Fruit fly (Drosophila melanogaster) whole organism, wandering third instar larva: ENCODE measurements around the gene Or94b.

Experiments
- CG9705 ChIP-seq: fragments of 200-800 bp; sonication (Bioruptor generic); optimal IDR thresholded peaks from 2 replicates; lab custom pipeline; 2018; ENCODE audit warnings: missing biosample characterization, mild to moderate bottlenecking, missing genetic modification characterization
- Hr83 ChIP-seq: fragments of 200-300 bp; sonication (Bioruptor generic); optimal IDR thresholded peaks from 2 replicates; lab custom pipeline; 2016; ENCODE audit warnings: missing biosample characterization, mild to moderate bottlenecking, missing genetic modification characterization, moderate library complexity; ENCODE audit not compliant: poor library complexity, severe bottlenecking
- Rel ChIP-seq, 2 experiments: fragments of 200-800 bp; sonication (Bioruptor generic) in 1 of 2; optimal IDR thresholded peaks; 2 replicates in 1 of 2; 3 replicates in 1 of 2; lab custom pipeline; 2016 to 2019; ENCODE audit warnings: mild to moderate bottlenecking in 2 of 2, missing biosample characterization in 2 of 2, missing genetic modification characterization in 2 of 2, moderate library complexity in 1 of 2
- Sp1 ChIP-seq: fragments of 200-800 bp; sonication (Bioruptor generic); optimal IDR thresholded peaks from 3 replicates; lab custom pipeline; 2019; ENCODE audit warnings: missing biosample characterization, mild to moderate bottlenecking, missing genetic modification characterization, moderate library complexity
- dmrt93B ChIP-seq: fragments of 200-800 bp; sonication (Bioruptor generic); optimal IDR thresholded peaks from 2 replicates; lab custom pipeline; 2018; ENCODE audit warnings: missing biosample characterization, mild to moderate bottlenecking, missing genetic modification characterization
- dsf ChIP-seq: sonication (Bioruptor generic); optimal IDR thresholded peaks from 2 replicates; lab custom pipeline; 2016; ENCODE audit warnings: missing biosample characterization, missing genetic modification characterization, borderline replicate concordance
- foxo ChIP-seq, 2 experiments: fragments of 200-800 bp; sonication (Bioruptor generic); optimal IDR thresholded peaks; 2 replicates in 1 of 2; 3 replicates in 1 of 2; lab custom pipeline; 2016 to 2017; ENCODE audit warnings: missing biosample characterization in 2 of 2, missing genetic modification characterization in 2 of 2
- h ChIP-seq: fragments of 200-800 bp; sonication (Bioruptor generic); optimal IDR thresholded peaks from 3 replicates; lab custom pipeline; 2016; ENCODE audit warnings: missing biosample characterization, mild to moderate bottlenecking, missing genetic modification characterization
- lola ChIP-seq: fragments of >200 bp; optimal IDR thresholded peaks from 2 replicates; lab custom pipeline; 2017; ENCODE audit warnings: missing biosample characterization, missing genetic modification characterization
- pan ChIP-seq: fragments of >200 bp; optimal IDR thresholded peaks from 2 replicates; lab custom pipeline; 2017
- tai ChIP-seq: sonication (Bioruptor generic); optimal IDR thresholded peaks from 2 replicates; lab custom pipeline; 2016; ENCODE audit warnings: missing biosample characterization, missing genetic modification characterization
- usp ChIP-seq: fragments of >200 bp; optimal IDR thresholded peaks from 2 replicates; lab custom pipeline; 2017; ENCODE audit warnings: missing biosample characterization, missing genetic modification characterization

Gene Or94b

DNA sequence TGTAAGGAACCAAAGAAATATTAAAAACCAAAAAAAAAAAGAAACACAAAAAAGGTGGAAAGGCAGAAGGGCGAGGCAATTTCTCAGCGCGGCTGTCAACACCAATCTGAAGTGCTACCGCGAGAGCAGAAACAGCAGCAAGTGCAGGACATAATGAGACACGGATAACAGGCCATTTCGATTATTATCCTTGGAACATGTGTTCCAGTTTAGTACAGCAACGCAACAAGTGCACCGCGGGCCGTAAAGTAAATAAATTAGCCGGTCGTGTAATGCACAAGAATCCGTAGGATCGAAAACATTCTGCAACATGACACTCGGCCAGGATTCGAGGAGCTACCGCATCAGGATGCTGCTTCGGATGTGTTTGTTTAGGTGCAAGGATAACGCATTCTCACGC, 49.0 kb downstream of the Or94b start:
- TF ChIP-seq Hr83 (GFP tag; lab: Kevin White, UChicago) (no peak), usp (GFP tag; lab: Kevin White, UChicago) (no peak), lola (GFP tag; lab: Kevin White, UChicago) (no peak), h (GFP tag; lab: Kevin White, UChicago) (no peak), pan (lab: Kevin White, UChicago) (no peak), CG9705 (GFP tag; lab: Kevin White, UChicago) (no peak), Sp1 (no peak), dsf (GFP tag; lab: Kevin White, UChicago) (no peak), Rel (GFP tag; optimal IDR thresholded peaks at IDR 0.05; lab: Kevin White, UChicago) (no peak), Rel (tag; optimal IDR thresholded peaks at IDR 0.05; lab: Kevin White, UChicago) (no peak), foxo (GFP tag; optimal IDR thresholded peaks at IDR 0.05; lab: Kevin White, UChicago) (no peak), dmrt93B (GFP tag; lab: Kevin White, UChicago) (no peak), tai (GFP tag; lab: Kevin White, UChicago) (no peak)
